Fruit fly (Drosophila melanogaster): ENCODE results near the gene CG7950.

CG7950 gene

DNA sequence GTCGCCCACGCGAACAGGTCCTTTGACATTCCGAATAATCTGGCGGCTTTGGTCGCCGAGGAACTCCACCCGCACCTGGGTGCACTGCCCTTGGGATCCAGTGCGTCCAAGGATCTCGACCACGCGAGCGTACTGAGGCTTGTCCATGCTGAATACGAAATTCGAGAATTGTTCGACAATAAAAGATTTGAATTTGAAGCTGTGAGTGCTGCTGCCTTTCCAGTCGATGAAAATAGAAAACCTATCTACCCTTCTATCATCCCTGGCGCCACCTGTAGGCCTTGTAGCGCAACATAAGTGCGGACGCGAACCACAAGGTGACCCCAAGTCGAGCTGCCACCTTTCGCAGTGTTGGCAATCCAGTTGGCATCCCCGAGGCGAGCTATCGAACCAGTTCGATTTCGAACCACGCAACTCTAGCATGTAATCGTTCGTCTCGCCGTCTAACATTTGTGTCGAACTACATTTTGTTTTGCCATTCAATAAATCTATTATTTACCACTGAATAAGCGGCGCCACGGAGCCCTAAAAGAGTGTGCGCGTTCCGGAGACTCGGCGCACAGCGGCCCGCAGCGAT is 34.1 kb upstream of the CG7950 start, which contains the start of the genes RpS28a and Axn (continued):
- TF ChIP-seq chif (GFP tag; optimal IDR thresholded peaks at IDR 0.05): peak in 1 of 2 experiments; percentile 31
- no peak for TF ChIP-seq otp (GFP tag; IDR thresholded peaks at IDR 0.05)
- no peak for TF ChIP-seq CG2120 (GFP tag; optimal IDR thresholded peaks at IDR 0.05)
- TF ChIP-seq dimm (GFP tag; IDR thresholded peaks at IDR 0.05): no peak
- TF ChIP-seq E2f1 (GFP tag; IDR thresholded peaks at IDR 0.05): no peak
- no peak for TF ChIP-seq CG7963 (GFP tag; IDR thresholded peaks at IDR 0.05; ENCODE audit: partially characterized antibody)
- no peak for TF ChIP-seq CG16779 (GFP tag; IDR thresholded peaks at IDR 0.05)
- no peak for TF ChIP-seq eve (GFP tag; optimal IDR thresholded peaks at IDR 0.05)
- no peak for TF ChIP-seq Atf6 (GFP tag; IDR thresholded peaks at IDR 0.05)
- peak; percentile 33; the same call in 1 of the 2 replicates for TF ChIP-seq sisA (GFP tag; IDR thresholded peaks at IDR 0.05)
- no peak for TF ChIP-seq Lpt (GFP tag; optimal IDR thresholded peaks at IDR 0.05)
- TF ChIP-seq Dad (GFP tag; optimal IDR thresholded peaks at IDR 0.05): no peak
- peak; percentile 18 for TF ChIP-seq CG8290 (GFP tag; optimal IDR thresholded peaks at IDR 0.05)
- no peak for TF ChIP-seq CG8290 (tag; optimal IDR thresholded peaks at IDR 0.05)
- TF ChIP-seq CG34224 (GFP tag; IDR thresholded peaks at IDR 0.05; ENCODE audit: partially characterized antibody): 0 out of 3 replicates have a peak, but pooled peaks have one; percentile 10
- peak; percentile 50 for TF ChIP-seq CG8944 (GFP tag; optimal IDR thresholded peaks at IDR 0.05)
- TF ChIP-seq CG12104 (GFP tag; optimal IDR thresholded peaks at IDR 0.05): no peak
- TF ChIP-seq h (optimal IDR thresholded peaks at IDR 0.05): no peak
- TF ChIP-seq z (GFP tag; IDR thresholded peaks at IDR 0.05): no peak
- TF ChIP-seq hkb (optimal IDR thresholded peaks at IDR 0.05): peak; percentile 62
- no peak for TF ChIP-seq hkb (GFP tag; IDR thresholded peaks at IDR 0.05)
- peak; percentile 98 for TF ChIP-seq ftz-f1 (GFP tag; optimal IDR thresholded peaks at IDR 0.05)
- no peak for TF ChIP-seq Deaf1 (tag; optimal IDR thresholded peaks at IDR 0.05)
- TF ChIP-seq nmo (GFP tag; optimal IDR thresholded peaks at IDR 0.05): peak; percentile 19
- TF ChIP-seq knrl (GFP tag; IDR thresholded peaks at IDR 0.05; ENCODE audit: partially characterized antibody): peak; percentile 54; the same call in 2 of the 3 replicates
- TF ChIP-seq zfh2 (GFP tag; optimal IDR thresholded peaks at IDR 0.05): no peak
- TF ChIP-seq pzg (GFP tag; optimal IDR thresholded peaks at IDR 0.05): peak; percentile 98
- TF ChIP-seq Asciz (GFP tag; optimal IDR thresholded peaks at IDR 0.05): no peak

- TF ChIP-seq vvl (GFP tag; IDR thresholded peaks at IDR 0.05) (0 out of 2 replicates have a peak, but pooled peaks have one; percentile 8), CG10565 (GFP tag; optimal IDR thresholded peaks at IDR 0.05) (no peak), CG31365 (tag; optimal IDR thresholded peaks at IDR 0.05) (no peak), lmd (GFP tag; IDR thresholded peaks at IDR 0.05) (no peak), salm (tag; optimal IDR thresholded peaks at IDR 0.05) (no peak), CG15601 (tag; optimal IDR thresholded peaks at IDR 0.05) (peak; percentile 97), HmgD (GFP tag; optimal IDR thresholded peaks at IDR 0.05) (no peak), cad (GFP tag; optimal IDR thresholded peaks at IDR 0.05) (no peak), zen2 (GFP tag; IDR thresholded peaks at IDR 0.05; ENCODE audit: partially characterized antibody) (no peak), CG18476 (GFP tag; optimal IDR thresholded peaks at IDR 0.05) (no peak), chinmo (GFP tag; IDR thresholded peaks at IDR 0.05; ENCODE audit: partially characterized antibody) (no peak), Lim3 (GFP tag; IDR thresholded peaks at IDR 0.05) (no peak)
Measured at dm6 chr3R:30023445-30023844, 33.2 kb upstream of the CG7950 start.

dm6 chr3R:30030061-30030460 is 26.6 kb upstream of the CG7950 start:
- TF ChIP-seq knrl (GFP tag; IDR thresholded peaks at IDR 0.05; ENCODE audit: partially characterized antibody): no peak
- peak; percentile 96 for TF ChIP-seq Nf-YB (GFP tag; optimal IDR thresholded peaks at IDR 0.05)
- TF ChIP-seq Bgb (GFP tag; IDR thresholded peaks at IDR 0.05; ENCODE audit: partially characterized antibody): 0 out of 2 replicates have a peak, but pooled peaks have one; percentile 25
- TF ChIP-seq CG33213 (GFP tag; optimal IDR thresholded peaks at IDR 0.05): no peak
- no peak for TF ChIP-seq jigr1 (GFP tag; IDR thresholded peaks at IDR 0.05)
- no peak for TF ChIP-seq CG10274 (GFP tag; optimal IDR thresholded peaks at IDR 0.05)
- peak; percentile 96 for TF ChIP-seq Nf-YC (tag; optimal IDR thresholded peaks at IDR 0.05)
- TF ChIP-seq disco-r (GFP tag; optimal IDR thresholded peaks at IDR 0.05): no peak
- peak; percentile 77 for TF ChIP-seq pros (GFP tag; optimal IDR thresholded peaks at IDR 0.05)
- peak; percentile 59; the same call in 1 of the 2 replicates for TF ChIP-seq seq (GFP tag; IDR thresholded peaks at IDR 0.05)
